Worm (Caenorhabditis elegans) whole organism, L1 larva: ENCODE measurements around the gene shc-3.

Source experiments
- C34B4.2 ChIP-seq: sonication (generic microtip); optimal IDR thresholded peaks from 2 replicates; lab custom pipeline; 2017; ENCODE audit warnings: mild to moderate bottlenecking, missing genetic modification characterization, missing compliant biosample characterization
- alr-1 ChIP-seq: fragments of 200-800 bp; sonication (Bioruptor generic); optimal IDR thresholded peaks from 2 replicates; lab custom pipeline; 2018; ENCODE audit warnings: borderline replicate concordance, mild to moderate bottlenecking, missing genetic modification characterization, missing compliant biosample characterization
- ama-1 ChIP-seq: fragments of 150-350 bp; optimal IDR thresholded peaks from 2 replicates; lab custom pipeline; 2014
- ceh-63 ChIP-seq: fragments of 200-800 bp; sonication (Bioruptor generic); optimal IDR thresholded peaks from 2 replicates; lab custom pipeline; 2018; ENCODE audit warnings: mild to moderate bottlenecking, missing genetic modification characterization, missing compliant biosample characterization
- ceh-82 ChIP-seq, 3 experiments: fragments of 150-350 bp in 1 of 3; sonication (generic microtip) in 2 of 3; optimal IDR thresholded peaks; 2 replicates each; lab custom pipeline; 2014 to 2017; ENCODE audit warnings: missing biosample characterization in 3 of 3, missing genetic modification characterization in 3 of 3
- ces-1 ChIP-seq: fragments of 150-350 bp; optimal IDR thresholded peaks from 2 replicates; lab custom pipeline; 2014; ENCODE audit warnings: missing biosample characterization, missing genetic modification reagents, missing genetic modification characterization
- dsc-1 ChIP-seq: sonication (generic microtip); optimal IDR thresholded peaks from 2 replicates; lab custom pipeline; 2016; ENCODE audit warnings: mild to moderate bottlenecking, missing genetic modification characterization, missing compliant biosample characterization
- efl-1 ChIP-seq, 4 experiments: fragments of 150-350 bp; optimal IDR thresholded peaks in 3 of 4; peaks in 1 of 4; 1 replicate in 1 of 4; 2 replicates in 3 of 4; lab custom pipeline; 2014; ENCODE audit warnings: missing biosample characterization in 2 of 4, missing genetic modification characterization in 2 of 4, missing genetic modification reagents in 2 of 4
- egl-13 ChIP-seq: sonication (generic microtip); optimal IDR thresholded peaks from 2 replicates; lab custom pipeline; 2016; ENCODE audit warnings: missing genotype, missing genetic modification reagents, missing genetic modification characterization, missing compliant biosample characterization
- egl-27 ChIP-seq, 2 experiments: fragments of 150-350 bp in 1 of 2; sonication (generic microtip); optimal IDR thresholded peaks; 3 replicates each; lab custom pipeline; 2017 to 2018; ENCODE audit warnings: missing biosample characterization in 2 of 2, missing genetic modification characterization in 2 of 2, missing genetic modification reagents in 2 of 2
- elt-3 ChIP-seq, 6 experiments: fragments of 150-350 bp in 1 of 6; sonication (generic microtip); optimal IDR thresholded peaks; 2 replicates each; lab custom pipeline; 2017 to 2018; ENCODE audit warnings: missing biosample characterization in 6 of 6, missing genetic modification characterization in 6 of 6, inconsistent platforms in 1 of 6
- ets-5 ChIP-seq: fragments of 200-800 bp; sonication (Bioruptor generic); IDR thresholded peaks from 2 replicates; pipeline ENCODE4 v1.3.6; 2022; ENCODE audit warnings: missing genetic modification characterization, missing compliant biosample characterization
- fkh-10 ChIP-seq: sonication (generic microtip); optimal IDR thresholded peaks from 2 replicates; lab custom pipeline; 2017; ENCODE audit warnings: missing biosample characterization, missing genetic modification reagents, missing genetic modification characterization
- hlh-17 ChIP-seq: fragments of 200-800 bp; sonication (Bioruptor generic); optimal IDR thresholded peaks from 2 replicates; lab custom pipeline; 2018; ENCODE audit warnings: missing genetic modification characterization, mild to moderate bottlenecking, missing compliant biosample characterization, moderate library complexity, borderline replicate concordance
- hpl-2 ChIP-seq: fragments of 150-350 bp; optimal IDR thresholded peaks from 2 replicates; lab custom pipeline; 2014; ENCODE audit warnings: missing biosample characterization, missing genetic modification reagents, missing genetic modification characterization
- irx-1 ChIP-seq: sonication (generic microtip); optimal IDR thresholded peaks from 2 replicates; lab custom pipeline; 2016; ENCODE audit warnings: missing genetic modification characterization, missing compliant biosample characterization
- isw-1 ChIP-seq: fragments of 200-800 bp; sonication (Bioruptor generic); IDR thresholded peaks from 2 replicates; pipeline ENCODE4 v1.3.6; 2022; ENCODE audit warnings: missing genetic modification characterization, missing compliant biosample characterization
- lin-13 ChIP-seq: fragments of 150-350 bp; optimal IDR thresholded peaks from 2 replicates; lab custom pipeline; 2014; ENCODE audit warnings: missing biosample characterization, missing genetic modification reagents, missing genetic modification characterization
- mab-9 ChIP-seq: fragments of 200-800 bp; sonication (Bioruptor generic); IDR thresholded peaks from 2 replicates; pipeline ENCODE4 v1.3.6; 2022; ENCODE audit warnings: missing genetic modification reagents, missing genetic modification characterization, missing compliant biosample characterization
- mef-2 ChIP-seq: fragments of 150-350 bp; optimal IDR thresholded peaks from 2 replicates; lab custom pipeline; 2014; ENCODE audit warnings: missing biosample characterization, missing genetic modification characterization
- mep-1 ChIP-seq: fragments of 150-350 bp; optimal IDR thresholded peaks from 2 replicates; lab custom pipeline; 2014; ENCODE audit warnings: missing biosample characterization, missing genetic modification characterization
- nhr-19 ChIP-seq: fragments of 200-800 bp; sonication (Bioruptor generic); conservative IDR thresholded peaks from 2 replicates; pipeline ENCODE4 v1.3.6; 2022; ENCODE audit warnings: missing genetic modification characterization, missing compliant biosample characterization
- nhr-237 ChIP-seq: fragments of 150-350 bp; optimal IDR thresholded peaks from 2 replicates; lab custom pipeline; 2014; ENCODE audit warnings: missing biosample characterization, missing genetic modification characterization
- nhr-28 ChIP-seq: fragments of 150-350 bp; optimal IDR thresholded peaks from 2 replicates; lab custom pipeline; 2014; ENCODE audit warnings: missing biosample characterization, missing genetic modification characterization
- nhr-47 ChIP-seq: sonication (generic microtip); optimal IDR thresholded peaks from 2 replicates; lab custom pipeline; 2016; ENCODE audit warnings: mild to moderate bottlenecking, missing genetic modification characterization, moderate library complexity, missing compliant biosample characterization
- nhr-71 ChIP-seq: sonication (generic microtip); optimal IDR thresholded peaks from 2 replicates; lab custom pipeline; 2016; ENCODE audit warnings: mild to moderate bottlenecking, missing genetic modification characterization, moderate library complexity, missing compliant biosample characterization
- nhr-85 ChIP-seq: sonication (generic microtip); peaks from one replicate; lab custom pipeline; 2016; ENCODE audit warnings: missing genetic modification characterization, inconsistent platforms, missing compliant biosample characterization
- pax-3 ChIP-seq: fragments of 200-800 bp; sonication (Bioruptor generic); optimal IDR thresholded peaks from 2 replicates; lab custom pipeline; 2018; ENCODE audit warnings: mild to moderate bottlenecking, missing genetic modification characterization, moderate library complexity, missing compliant biosample characterization
- snpc-4 ChIP-seq: fragments of 150-350 bp; optimal IDR thresholded peaks from 2 replicates; lab custom pipeline; 2014; ENCODE audit warnings: missing biosample characterization, missing genetic modification characterization
- tlp-1 ChIP-seq: fragments of 150-350 bp; optimal IDR thresholded peaks from 2 replicates; lab custom pipeline; 2014; ENCODE audit warnings: missing biosample characterization, missing genetic modification characterization
- unc-130 ChIP-seq: fragments of 150-350 bp; optimal IDR thresholded peaks from 2 replicates; lab custom pipeline; 2017; ENCODE audit warnings: missing biosample characterization, missing genetic modification characterization, inconsistent platforms
- unc-86 ChIP-seq: sonication (generic microtip); optimal IDR thresholded peaks from 2 replicates; lab custom pipeline; 2016; ENCODE audit warnings: missing genetic modification characterization, missing compliant biosample characterization
- xbp-1 ChIP-seq: sonication (generic microtip); optimal IDR thresholded peaks from 2 replicates; lab custom pipeline; 2016; ENCODE audit warnings: missing genetic modification characterization, missing compliant biosample characterization
- zag-1 ChIP-seq: fragments of 150-350 bp; optimal IDR thresholded peaks from 2 replicates; lab custom pipeline; 2014; ENCODE audit warnings: missing biosample characterization, missing genetic modification characterization
- zip-4 ChIP-seq: fragments of 200-800 bp; sonication (Bioruptor generic); optimal IDR thresholded peaks from 2 replicates; lab custom pipeline; 2018; ENCODE audit warnings: mild to moderate bottlenecking, missing genetic modification characterization, moderate library complexity, missing compliant biosample characterization
- ztf-11 ChIP-seq, 2 experiments: sonication (generic microtip); optimal IDR thresholded peaks; 2 replicates each; lab custom pipeline; 2016 to 2017; ENCODE audit warnings: missing genetic modification characterization in 2 of 2, missing biosample characterization in 1 of 2, missing compliant biosample characterization in 1 of 2

Gene shc-3

DNA sequence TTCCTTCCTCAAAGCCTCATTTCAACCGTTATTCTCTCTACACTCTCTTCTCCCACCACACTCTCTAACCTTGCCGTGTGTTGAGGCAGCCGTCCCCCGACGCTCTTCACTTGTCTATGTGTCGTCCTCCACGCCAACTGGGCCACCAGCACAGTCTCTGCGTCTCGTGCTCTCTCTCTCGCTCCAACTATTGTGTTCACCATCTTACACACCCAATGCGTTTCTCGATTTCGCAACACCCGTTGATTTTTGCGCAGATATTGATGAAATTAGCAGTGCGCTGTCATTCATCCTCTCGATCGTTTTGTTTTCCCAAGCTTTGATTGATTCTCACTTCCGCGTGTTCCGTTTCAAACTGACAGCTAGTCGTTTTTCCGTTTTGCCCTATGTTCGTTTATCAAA lies 30.2 kb upstream of the shc-3 start (continued):
- TF ChIP-seq efl-1 (optimal IDR thresholded peaks at IDR 0.05; lab: Kevin White, UChicago) = peak in 1 of 2 experiments; percentile 37
- no peak for TF ChIP-seq efl-1 (GFP tag; optimal IDR thresholded peaks at IDR 0.05 in 1 of 2; lab: Kevin White, UChicago)
- TF ChIP-seq fkh-10 = peak; percentile 36
- no peak for TF ChIP-seq ceh-63 (GFP tag; lab: Kevin White, UChicago)
- no peak for TF ChIP-seq ces-1 (GFP tag; lab: Kevin White, UChicago)
- TF ChIP-seq snpc-4 (tag; lab: Kevin White, UChicago) = peak; percentile 31
- TF ChIP-seq mep-1 (tag; lab: Kevin White, UChicago) = peak; percentile 54
- TF ChIP-seq elt-3 (tag; optimal IDR thresholded peaks at IDR 0.05; lab: Kevin White, UChicago) = no peak
- TF ChIP-seq nhr-47 = peak; percentile 60
- peak; percentile 82 for TF ChIP-seq zip-4
- no peak for TF ChIP-seq ets-5 (GFP tag; lab: Robert Waterston, UW)
- TF ChIP-seq hpl-2 (GFP tag; lab: Kevin White, UChicago) = no peak
- TF ChIP-seq irx-1 (tag; lab: Kevin White, UChicago) = no peak
- no peak for TF ChIP-seq alr-1 (tag; lab: Kevin White, UChicago)
- no peak for TF ChIP-seq mef-2 (tag; lab: Kevin White, UChicago)
- TF ChIP-seq dsc-1 (tag; lab: Kevin White, UChicago) = peak; percentile 53
- TF ChIP-seq mab-9 (GFP tag; lab: Robert Waterston, UW) = no peak
- peak; percentile 50 for TF ChIP-seq nhr-85
- no peak for TF ChIP-seq egl-27 (tag; optimal IDR thresholded peaks at IDR 0.05; lab: Kevin White, UChicago)
- no peak for TF ChIP-seq nhr-237 (tag; lab: Kevin White, UChicago)
- TF ChIP-seq unc-130 (tag; lab: Kevin White, UChicago) = no peak
- TF ChIP-seq xbp-1 (tag; lab: Kevin White, UChicago) = peak; percentile 8
- TF ChIP-seq isw-1 (GFP tag; lab: Robert Waterston, UW) = peak; percentile 29
- TF ChIP-seq ztf-11 (tag; optimal IDR thresholded peaks at IDR 0.05; lab: Kevin White, UChicago) = peak in 1 of 2 experiments; percentile 49
- TF ChIP-seq nhr-71 (tag; lab: Kevin White, UChicago) = peak; percentile 70
- TF ChIP-seq lin-13 (GFP tag; lab: Kevin White, UChicago) = no peak
- no peak for TF ChIP-seq hlh-17
- TF ChIP-seq, all 84 proteins: peak for 27

DNA sequence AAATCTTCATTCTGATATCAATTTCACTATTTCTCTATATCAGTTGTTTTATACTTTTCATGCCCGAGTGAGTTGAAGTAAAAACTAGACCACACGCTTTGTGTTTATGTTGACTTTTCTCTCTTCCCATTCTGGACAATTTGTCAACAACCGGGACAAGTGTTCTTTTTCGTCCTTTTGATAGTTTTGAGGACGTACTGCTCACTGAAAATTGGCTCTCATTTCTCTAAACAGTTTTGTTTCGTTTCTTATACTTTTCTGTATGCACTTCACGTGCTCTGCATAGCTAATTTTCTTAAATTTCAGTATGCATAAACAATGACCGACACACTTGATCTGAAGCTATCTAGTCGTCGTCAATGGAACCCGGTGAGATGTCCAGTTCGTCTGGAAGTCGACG lies 29.7 kb upstream of the shc-3 start, which contains the start of gene adm-2:
TSS of gene adm-2 (plus strand) at position 301 of the 400 bp plus-strand sequence.
- TF ChIP-seq unc-86 (tag; lab: Kevin White, UChicago) = no peak
- TF ChIP-seq nhr-19 = no peak
- TF ChIP-seq fkh-10 = no peak
- no peak for TF ChIP-seq ets-5 (GFP tag; lab: Robert Waterston, UW)
- no peak for TF ChIP-seq nhr-85
- TF ChIP-seq egl-13 (tag; lab: Kevin White, UChicago) = no peak
- TF ChIP-seq efl-1 (optimal IDR thresholded peaks at IDR 0.05; lab: Kevin White, UChicago) = no peak
- TF ChIP-seq efl-1 (GFP tag; optimal IDR thresholded peaks at IDR 0.05 in 1 of 2; lab: Kevin White, UChicago) = no peak
- no peak for TF ChIP-seq tlp-1 (tag; lab: Kevin White, UChicago)
- no peak for TF ChIP-seq mep-1 (tag; lab: Kevin White, UChicago)
- no peak for TF ChIP-seq nhr-28 (tag; lab: Kevin White, UChicago)
- TF ChIP-seq zag-1 (tag; lab: Kevin White, UChicago) = no peak
- TF ChIP-seq C34B4.2 (tag; lab: Kevin White, UChicago) = no peak
- no peak for TF ChIP-seq pax-3 (tag; lab: Kevin White, UChicago)

DNA sequence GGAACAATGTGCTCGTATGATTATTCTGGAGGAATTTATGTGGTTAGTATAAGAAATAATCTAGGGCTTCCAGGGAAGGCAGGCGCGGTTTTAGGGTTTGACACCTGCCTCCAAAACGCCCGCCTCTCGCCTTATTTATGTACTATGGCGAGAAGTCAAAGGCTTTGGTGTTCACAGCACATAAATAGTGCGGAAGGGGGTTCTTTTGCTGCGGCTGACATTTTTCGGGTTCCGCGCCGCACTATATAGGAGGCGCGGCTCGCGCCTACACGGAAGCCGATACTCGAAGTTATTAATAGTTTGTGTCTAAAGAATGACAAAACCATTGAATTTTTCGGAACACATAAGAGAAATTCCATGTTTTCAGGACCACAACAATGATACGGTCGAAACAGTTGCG lies 27.0 kb upstream of the shc-3 start:
- TF ChIP-seq alr-1 (tag; lab: Kevin White, UChicago) (no peak), ceh-82 (tag; optimal IDR thresholded peaks at IDR 0.05; lab: Kevin White, UChicago) (no peak), nhr-47 (no peak), snpc-4 (tag; lab: Kevin White, UChicago) (peak; percentile 68), fkh-10 (no peak), ama-1 (no peak)
- TF ChIP-seq, all 84 proteins: peak for 1
